Fruit fly (Drosophila melanogaster) whole organism, embryonic: ENCODE measurements around the gene slmb.

Experiments used
- Atf-2 ChIP-seq: fragments of 200-800 bp; sonication (Bioruptor generic); optimal IDR thresholded peaks from 2 replicates; lab custom pipeline; 2016; ENCODE audit warnings: missing biosample characterization, missing genetic modification characterization
- Blimp-1 ChIP-seq: fragments of 200-800 bp; sonication (Bioruptor generic); optimal IDR thresholded peaks from 3 replicates; lab custom pipeline; 2018; ENCODE audit warnings: missing biosample characterization, missing genetic modification characterization, mild to moderate bottlenecking, moderate library complexity, missing genetic modification reagents
- BtbVII ChIP-seq: fragments of 200-800 bp; sonication (Bioruptor generic); optimal IDR thresholded peaks from 3 replicates; lab custom pipeline; 2017; ENCODE audit warnings: missing biosample characterization, mild to moderate bottlenecking, missing genetic modification characterization
- CG10209 ChIP-seq: fragments of 200-800 bp; sonication (Bioruptor generic); optimal IDR thresholded peaks from 3 replicates; lab custom pipeline; 2017; ENCODE audit warnings: missing biosample characterization, mild to moderate bottlenecking, missing genetic modification characterization, missing genetic modification reagents
- CG10267 ChIP-seq: fragments of 200-800 bp; sonication (Bioruptor generic); optimal IDR thresholded peaks from 2 replicates; lab custom pipeline; 2018; ENCODE audit warnings: missing biosample characterization, mild to moderate bottlenecking, missing genetic modification characterization, moderate library complexity
- CG11398 ChIP-seq: fragments of 200-800 bp; sonication (Bioruptor generic); optimal IDR thresholded peaks from 2 replicates; lab custom pipeline; 2016; ENCODE audit warnings: missing biosample characterization, missing genetic modification characterization
- CG11504 ChIP-seq: fragments of 200-800 bp; sonication (Bioruptor generic); optimal IDR thresholded peaks from 3 replicates; lab custom pipeline; 2019; ENCODE audit warnings: missing biosample characterization, mild to moderate bottlenecking, missing genetic modification characterization, moderate library complexity
- CG12219 ChIP-seq: fragments of 200-800 bp; sonication (Bioruptor generic); optimal IDR thresholded peaks from 3 replicates; lab custom pipeline; 2018; ENCODE audit warnings: missing biosample characterization, mild to moderate bottlenecking, missing genetic modification characterization
- CG16779 ChIP-seq: fragments of 200-800 bp; sonication (Bioruptor generic); IDR thresholded peaks from 2 replicates; pipeline ENCODE4 v1.3.6; 2022; ENCODE audit warnings: missing biosample characterization, missing genetic modification characterization
- CG16813 ChIP-seq: fragments of 200-800 bp; sonication (Bioruptor generic); IDR thresholded peaks from 3 replicates; pipeline ENCODE4 v1.3.6; 2022; ENCODE audit warnings: missing biosample characterization, missing genetic modification characterization; ENCODE audit not compliant: partially characterized antibody
- CG17568 ChIP-seq: fragments of 200-800 bp; sonication (Bioruptor generic); optimal IDR thresholded peaks from 2 replicates; lab custom pipeline; 2018; ENCODE audit warnings: missing biosample characterization, mild to moderate bottlenecking, missing genetic modification characterization, moderate library complexity
- CG18599 ChIP-seq: fragments of 200-800 bp; sonication (Bioruptor generic); optimal IDR thresholded peaks from 3 replicates; lab custom pipeline; 2017; ENCODE audit warnings: missing biosample characterization, missing genetic modification characterization, mild to moderate bottlenecking, moderate library complexity, missing genetic modification reagents
- CG18619 ChIP-seq: fragments of 200-800 bp; sonication (Bioruptor generic); optimal IDR thresholded peaks from 3 replicates; lab custom pipeline; 2017; ENCODE audit warnings: missing biosample characterization, mild to moderate bottlenecking, missing genetic modification characterization
- CG30403 ChIP-seq: fragments of 200-800 bp; sonication (Bioruptor generic); optimal IDR thresholded peaks from 3 replicates; lab custom pipeline; 2016; ENCODE audit warnings: missing biosample characterization, missing genetic modification characterization
- CG3065 ChIP-seq: fragments of 200-800 bp; sonication (Bioruptor generic); optimal IDR thresholded peaks from 2 replicates; lab custom pipeline; 2016; ENCODE audit warnings: missing biosample characterization, missing genetic modification characterization
- CG3281 ChIP-seq: fragments of 200-800 bp; sonication (Bioruptor generic); optimal IDR thresholded peaks from 3 replicates; lab custom pipeline; 2017; ENCODE audit warnings: missing biosample characterization, mild to moderate bottlenecking, missing genetic modification characterization
- CG4730 ChIP-seq: fragments of 200-800 bp; sonication (Bioruptor generic); IDR thresholded peaks from 2 replicates; pipeline ENCODE4 v1.3.6; 2022; ENCODE audit warnings: missing biosample characterization, missing genetic modification characterization
- CG6765 ChIP-seq: fragments of 200-800 bp; sonication (Bioruptor generic); optimal IDR thresholded peaks from 3 replicates; lab custom pipeline; 2017; ENCODE audit warnings: missing biosample characterization, mild to moderate bottlenecking, missing genetic modification characterization
- CG7745 ChIP-seq: fragments of 200-800 bp; sonication (Bioruptor generic); optimal IDR thresholded peaks from 2 replicates; lab custom pipeline; 2018; ENCODE audit warnings: missing biosample characterization, mild to moderate bottlenecking, missing genetic modification characterization, moderate library complexity
- CG7987 ChIP-seq: fragments of 200-800 bp; sonication (Bioruptor generic); optimal IDR thresholded peaks from 2 replicates; lab custom pipeline; 2018; ENCODE audit warnings: missing biosample characterization, mild to moderate bottlenecking, missing genetic modification characterization, moderate library complexity
- CG8281 ChIP-seq: fragments of 200-800 bp; sonication (Bioruptor generic); optimal IDR thresholded peaks from 2 replicates; lab custom pipeline; 2018; ENCODE audit warnings: missing biosample characterization, mild to moderate bottlenecking, missing genetic modification characterization, moderate library complexity
- CG8290 ChIP-seq, 3 experiments: fragments of 200-800 bp; sonication (Bioruptor generic); optimal IDR thresholded peaks; 2 replicates each; lab custom pipeline; 2016 to 2019; ENCODE audit warnings: missing biosample characterization in 3 of 3, missing genetic modification characterization in 3 of 3, mild to moderate bottlenecking in 2 of 3, moderate library complexity in 1 of 3
- CG8388 ChIP-seq: fragments of 200-800 bp; sonication (Bioruptor generic); optimal IDR thresholded peaks from 2 replicates; lab custom pipeline; 2019; ENCODE audit warnings: missing biosample characterization, mild to moderate bottlenecking, missing genetic modification characterization, moderate library complexity
- CTCF ChIP-seq: fragments of 200-800 bp; sonication (Bioruptor generic); optimal IDR thresholded peaks from 2 replicates; lab custom pipeline; 2017; ENCODE audit warnings: missing biosample characterization, mild to moderate bottlenecking, missing genetic modification characterization, moderate library complexity
- Dll ChIP-seq: fragments of 200-800 bp; sonication (Bioruptor generic); IDR thresholded peaks from 4 replicates; pipeline ENCODE4 v1.3.6; 2022; ENCODE audit warnings: missing biosample characterization, missing genetic modification characterization; ENCODE audit not compliant: partially characterized antibody
- Ets65A ChIP-seq: fragments of 200-800 bp; sonication (Bioruptor generic); peaks from one replicate; lab custom pipeline; 2016; ENCODE audit warnings: missing biosample characterization, missing genetic modification characterization
- Fer1 ChIP-seq: fragments of 200-800 bp; sonication (Bioruptor generic); optimal IDR thresholded peaks from 2 replicates; lab custom pipeline; 2017; ENCODE audit warnings: missing biosample characterization, mild to moderate bottlenecking, missing genetic modification characterization
- GATAe ChIP-seq: fragments of 200-800 bp; sonication (Bioruptor generic); conservative IDR thresholded peaks from 2 replicates; pipeline ENCODE4 v1.3.6; 2022; ENCODE audit warnings: missing biosample characterization, missing genetic modification characterization
- Gug ChIP-seq: fragments of 200-800 bp; sonication (Bioruptor generic); IDR thresholded peaks from 4 replicates; pipeline ENCODE4 v1.3.6; 2022; ENCODE audit warnings: missing biosample characterization, missing genetic modification characterization
- HHEX ChIP-seq: fragments of 200-800 bp; sonication (Bioruptor generic); optimal IDR thresholded peaks from 3 replicates; lab custom pipeline; 2017; ENCODE audit warnings: missing biosample characterization, mild to moderate bottlenecking, missing genetic modification characterization, missing genetic modification reagents
- Hmx ChIP-seq: fragments of 200-800 bp; sonication (Bioruptor generic); optimal IDR thresholded peaks from 2 replicates; lab custom pipeline; 2016; ENCODE audit warnings: missing biosample characterization, missing genetic modification characterization
- Oli ChIP-seq: fragments of 200-800 bp; sonication (Bioruptor generic); optimal IDR thresholded peaks from 2 replicates; lab custom pipeline; 2018; ENCODE audit warnings: missing biosample characterization, mild to moderate bottlenecking, missing genetic modification characterization, moderate library complexity
- Taf1 ChIP-seq: fragments of 200-800 bp; sonication (Bioruptor generic); IDR thresholded peaks from 2 replicates; pipeline ENCODE4 v1.3.6; 2022; ENCODE audit warnings: missing biosample characterization, missing genetic modification characterization
- Vsx1 ChIP-seq: fragments of 200-800 bp; sonication (Bioruptor generic); optimal IDR thresholded peaks from 2 replicates; lab custom pipeline; 2017; ENCODE audit warnings: missing biosample characterization, mild to moderate bottlenecking, missing genetic modification characterization, missing genetic modification reagents
- ab ChIP-seq: fragments of 200-800 bp; sonication (Bioruptor generic); optimal IDR thresholded peaks from 2 replicates; lab custom pipeline; 2016; ENCODE audit warnings: missing biosample characterization, missing genetic modification characterization
- chm ChIP-seq: fragments of 200-800 bp; sonication (Bioruptor generic); IDR thresholded peaks from 2 replicates; pipeline ENCODE4 v1.3.6; 2022; ENCODE audit warnings: missing biosample characterization, missing genetic modification characterization
- dati ChIP-seq: fragments of 200-800 bp; sonication (Bioruptor generic); IDR thresholded peaks from 2 replicates; pipeline ENCODE4 v1.3.6; 2022; ENCODE audit warnings: missing biosample characterization, missing genetic modification characterization
- dm ChIP-seq: fragments of 200-800 bp; sonication (Bioruptor generic); optimal IDR thresholded peaks from 3 replicates; lab custom pipeline; 2016; ENCODE audit warnings: missing biosample characterization, missing genetic modification characterization
- fu2 ChIP-seq: fragments of 200-800 bp; sonication (Bioruptor generic); optimal IDR thresholded peaks from 2 replicates; lab custom pipeline; 2016; ENCODE audit warnings: missing biosample characterization, missing genetic modification characterization
- gce ChIP-seq: fragments of 200-800 bp; sonication (Bioruptor generic); IDR thresholded peaks from 3 replicates; pipeline ENCODE4 v1.3.6; 2022; ENCODE audit warnings: missing biosample characterization, missing genetic modification characterization
- grn ChIP-seq: fragments of 200-800 bp; sonication (Bioruptor generic); optimal IDR thresholded peaks from 3 replicates; lab custom pipeline; 2017; ENCODE audit warnings: missing biosample characterization, missing genetic modification characterization
- inv ChIP-seq: fragments of 200-800 bp; sonication (Bioruptor generic); IDR thresholded peaks from 2 replicates; pipeline ENCODE4 v1.3.6; 2022; ENCODE audit warnings: missing biosample characterization, missing genetic modification characterization; ENCODE audit not compliant: partially characterized antibody
- lab ChIP-seq: fragments of 200-800 bp; sonication (Bioruptor generic); optimal IDR thresholded peaks from 3 replicates; lab custom pipeline; 2017; ENCODE audit warnings: missing biosample characterization, missing genetic modification characterization, mild to moderate bottlenecking, moderate library complexity, missing genetic modification reagents
- mirr ChIP-seq: fragments of 200-800 bp; sonication (Bioruptor generic); optimal IDR thresholded peaks from 3 replicates; lab custom pipeline; 2018; ENCODE audit warnings: missing biosample characterization, mild to moderate bottlenecking, missing genetic modification characterization
- odd ChIP-seq: fragments of 200-800 bp; sonication (Bioruptor generic); optimal IDR thresholded peaks from 2 replicates; lab custom pipeline; 2017; ENCODE audit warnings: missing biosample characterization, mild to moderate bottlenecking, missing genetic modification characterization
- pan ChIP-seq, 4 experiments: fragments of >200 bp in 3 of 4; fragments of 200-800 bp in 1 of 4; sonication (Bioruptor generic) in 1 of 4; optimal IDR thresholded peaks in 3 of 4; IDR thresholded peaks in 1 of 4; 2 replicates each; pipeline versions ENCODE4 v1.3.6 to Lab custom; 2017 to 2022; ENCODE audit warnings: missing biosample characterization in 2 of 4, missing genetic modification characterization in 2 of 4, mixed read lengths in 1 of 4
- run ChIP-seq: fragments of 200-800 bp; sonication (Bioruptor generic); optimal IDR thresholded peaks from 3 replicates; lab custom pipeline; 2018; ENCODE audit warnings: missing biosample characterization, mild to moderate bottlenecking, missing genetic modification characterization
- trem ChIP-seq: fragments of 200-800 bp; optimal IDR thresholded peaks from 3 replicates; lab custom pipeline; 2019; ENCODE audit warnings: missing biosample characterization, mild to moderate bottlenecking, missing genetic modification characterization, moderate library complexity
- z ChIP-seq: fragments of 200-800 bp; sonication (Bioruptor generic); IDR thresholded peaks from 3 replicates; pipeline ENCODE4 v1.3.6; 2022; ENCODE audit warnings: missing biosample characterization, missing genetic modification characterization
- zfh2 ChIP-seq: fragments of 200-800 bp; sonication (Bioruptor generic); optimal IDR thresholded peaks from 2 replicates; lab custom pipeline; 2016; ENCODE audit warnings: missing biosample characterization, missing genetic modification characterization

Gene slmb

DNA sequence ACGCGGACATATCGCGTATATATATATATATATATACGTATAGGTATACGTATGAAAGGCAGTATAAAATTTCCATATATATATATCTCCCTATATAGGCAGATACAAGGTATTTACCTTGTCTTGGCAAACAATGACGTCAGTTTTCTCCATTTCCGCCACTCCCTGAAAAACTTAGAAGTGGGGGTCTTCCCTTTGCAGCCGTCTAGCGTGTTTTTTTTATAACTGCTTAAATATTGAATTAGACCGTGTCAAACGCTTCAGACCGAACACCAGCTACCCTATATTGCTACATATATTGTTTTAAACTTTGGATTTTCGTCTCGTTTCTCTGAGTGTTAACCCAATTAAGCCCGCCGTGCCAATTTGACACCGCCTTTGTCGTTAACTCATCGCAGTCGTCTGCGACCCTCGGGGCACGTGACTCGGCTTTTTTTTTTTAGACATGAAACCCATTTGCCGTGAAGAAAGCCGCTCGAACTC is 49.4 kb upstream of the slmb start (continued):
- no peak for TF ChIP-seq pan (optimal IDR thresholded peaks at IDR 0.05; lab: Kevin White, UChicago)
- TF ChIP-seq pan (GFP tag; optimal IDR thresholded peaks at IDR 0.05 in 1 of 2, IDR thresholded peaks at IDR 0.05 in 1 of 2), result peak in 1 of 2 experiments; percentile 32
- TF ChIP-seq CG7745 (tag; lab: Kevin White, UChicago), result no peak
- no peak for TF ChIP-seq CG3065 (GFP tag; lab: Kevin White, UChicago)
- peak; percentile 5 for TF ChIP-seq odd (GFP tag; lab: Kevin White, UChicago)
- TF ChIP-seq dati, result no peak
- TF ChIP-seq Fer1 (GFP tag; lab: Kevin White, UChicago), result peak; percentile 36
- TF ChIP-seq CG16779 (GFP tag; lab: Robert Waterston, UW), result no peak
- peak; percentile 37 for TF ChIP-seq HHEX (GFP tag; lab: Kevin White, UChicago)
- no peak for TF ChIP-seq zfh2 (GFP tag; lab: Kevin White, UChicago)
- no peak for TF ChIP-seq CG11398 (GFP tag; lab: Kevin White, UChicago)
- TF ChIP-seq Dll (GFP tag; lab: Robert Waterston, UW), result no peak
- TF ChIP-seq dm (GFP tag; lab: Kevin White, UChicago), result no peak
- no peak for TF ChIP-seq mirr (GFP tag; lab: Kevin White, UChicago)
- no peak for TF ChIP-seq CG8290 (GFP tag; optimal IDR thresholded peaks at IDR 0.05; lab: Kevin White, UChicago)
- TF ChIP-seq CG8290 (tag; optimal IDR thresholded peaks at IDR 0.05; lab: Kevin White, UChicago), result no peak
- TF ChIP-seq CG7987 (GFP tag; lab: Kevin White, UChicago), result no peak
- TF ChIP-seq CG18619 (GFP tag; lab: Kevin White, UChicago), result peak; percentile 44
- TF ChIP-seq Hmx (GFP tag; lab: Kevin White, UChicago), result no peak
- peak; percentile 77 for TF ChIP-seq lab (GFP tag; lab: Kevin White, UChicago)
- TF ChIP-seq z (GFP tag; lab: Robert Waterston, UW), result no peak
- no peak for TF ChIP-seq grn (GFP tag; lab: Kevin White, UChicago)
- no peak for TF ChIP-seq CG4730 (GFP tag; lab: Robert Waterston, UW)
- TF ChIP-seq CG12219, result no peak
- TF ChIP-seq Atf-2 (GFP tag; lab: Kevin White, UChicago), result no peak
- TF ChIP-seq CG18599 (GFP tag; lab: Kevin White, UChicago), result peak; percentile 76
- TF ChIP-seq Gug (GFP tag; lab: Robert Waterston, UW), result no peak
- TF ChIP-seq fu2 (GFP tag; lab: Kevin White, UChicago), result no peak
- TF ChIP-seq trem (tag; lab: Kevin White, UChicago), result no peak
- TF ChIP-seq CG30403, result no peak
- TF ChIP-seq run (tag; lab: Kevin White, UChicago), result no peak
- TF ChIP-seq ab (GFP tag; lab: Kevin White, UChicago), result no peak
- peak; percentile 66 for TF ChIP-seq BtbVII (GFP tag; lab: Kevin White, UChicago)
- no peak for TF ChIP-seq CG10267 (tag; lab: Kevin White, UChicago)
- peak; percentile 34 for TF ChIP-seq CG17568 (GFP tag; lab: Kevin White, UChicago)
- TF ChIP-seq CG11504 (tag; lab: Kevin White, UChicago), result peak; percentile 28
- peak; percentile 14 for TF ChIP-seq CG8388 (GFP tag; lab: Kevin White, UChicago)
- no peak for TF ChIP-seq Oli
- TF ChIP-seq GATAe (GFP tag; lab: Robert Waterston, UW), result no peak
- peak; percentile 49 for TF ChIP-seq CG3281
- TF ChIP-seq gce, result 0 out of 3 replicates have a peak, but pooled peaks have one; percentile 14
- no peak for TF ChIP-seq CG16813 (GFP tag; lab: Robert Waterston, UW)
- TF ChIP-seq CTCF (GFP tag; lab: Kevin White, UChicago), result peak; percentile 11
- no peak for TF ChIP-seq inv (GFP tag; lab: Robert Waterston, UW)
- peak; percentile 20 for TF ChIP-seq Ets65A
- TF ChIP-seq Vsx1 (GFP tag; lab: Kevin White, UChicago), result no peak
- no peak for TF ChIP-seq CG8281
- peak; percentile 24 for TF ChIP-seq CG10209 (GFP tag; lab: Kevin White, UChicago)
- TF ChIP-seq CG6765 (GFP tag; lab: Kevin White, UChicago), result peak; percentile 59
- TF ChIP-seq Taf1 (GFP tag; lab: Robert Waterston, UW), result no peak
- TF ChIP-seq Blimp-1 (GFP tag; lab: Kevin White, UChicago), result peak; percentile 28
- no peak; the same call in 1 of the 2 replicates for TF ChIP-seq chm
